Worm (Caenorhabditis elegans): ENCODE measurements around the gene str-221.

The str-221 gene

ce11 chrV:1682279-1682678 is 42.2 kb downstream of the str-221 start, which contains the start of gene srh-3:
Gene srh-3, plus strand, starts transcription at chrV:1682579.
- TF ChIP-seq flh-1 (GFP tag; optimal IDR thresholded peaks at IDR 0.05) (no peak), lin-32 (GFP tag; optimal IDR thresholded peaks at IDR 0.05) (no peak), tbx-8 (GFP tag; optimal IDR thresholded peaks at IDR 0.05) (no peak), unc-62 (GFP tag; optimal IDR thresholded peaks at IDR 0.05) (no peak), drap-1 (GFP tag; optimal IDR thresholded peaks at IDR 0.05) (no peak), nhr-12 (tag; optimal IDR thresholded peaks at IDR 0.05) (no peak), elt-1 (tag; optimal IDR thresholded peaks at IDR 0.05; ENCODE audit: borderline replicate concordance, insufficient read depth) (no peak), blmp-1 (tag; optimal IDR thresholded peaks at IDR 0.05) (no peak), ztf-11 (tag; optimal IDR thresholded peaks at IDR 0.05) (no peak), ceh-43 (GFP tag; optimal IDR thresholded peaks at IDR 0.05) (no peak), mls-2 (tag; optimal IDR thresholded peaks at IDR 0.05) (no peak), sptf-1 (tag; optimal IDR thresholded peaks at IDR 0.05) (no peak), lin-13 (tag; optimal IDR thresholded peaks at IDR 0.05) (no peak), hlh-1 (tag; optimal IDR thresholded peaks at IDR 0.05) (no peak), cnd-1 (tag; optimal IDR thresholded peaks at IDR 0.05) (no peak)

ce11 chrV:1685328-1685727 is 45.2 kb downstream of the str-221 start, which contains the start of gene srh-5:
Gene srh-5, plus strand, starts transcription at chrV:1685628.
- TF ChIP-seq nhr-12 (tag; optimal IDR thresholded peaks at IDR 0.05) = no peak
- TF ChIP-seq elt-1 (tag; optimal IDR thresholded peaks at IDR 0.05; ENCODE audit: borderline replicate concordance, insufficient read depth) = no peak
- TF ChIP-seq hlh-1 (tag; optimal IDR thresholded peaks at IDR 0.05) = no peak
- no peak for TF ChIP-seq zip-8 (tag; optimal IDR thresholded peaks at IDR 0.05)
- TF ChIP-seq unc-62 (GFP tag; optimal IDR thresholded peaks at IDR 0.05) = no peak
- TF ChIP-seq lin-13 (tag; optimal IDR thresholded peaks at IDR 0.05) = no peak
- TF ChIP-seq mep-1 (tag; optimal IDR thresholded peaks at IDR 0.05) = no peak
- TF ChIP-seq blmp-1 (tag; optimal IDR thresholded peaks at IDR 0.05) = no peak
- no peak for TF ChIP-seq ztf-11 (tag; optimal IDR thresholded peaks at IDR 0.05)
